Worm (Caenorhabditis elegans) whole organism, L4 larva: Measurements from ENCODE around the gene rha-1.

Experiments
- T20F7.1 ChIP-seq: fragments of 200-800 bp; sonication (Bioruptor generic); optimal IDR thresholded peaks from 2 replicates; lab custom pipeline; 2018; ENCODE audit warnings: mild to moderate bottlenecking, missing genetic modification characterization, missing compliant biosample characterization
- ceh-82 ChIP-seq: sonication (generic microtip); optimal IDR thresholded peaks from 2 replicates; lab custom pipeline; 2017; ENCODE audit warnings: missing biosample characterization, missing genetic modification characterization
- egl-27 ChIP-seq: sonication (generic microtip); optimal IDR thresholded peaks from 3 replicates; lab custom pipeline; 2017; ENCODE audit warnings: missing biosample characterization, missing genetic modification reagents, missing genetic modification characterization
- fos-1 ChIP-seq: fragments of 150-350 bp; optimal IDR thresholded peaks from 2 replicates; lab custom pipeline; 2014; ENCODE audit warnings: missing biosample characterization, missing genetic modification characterization
- nhr-28 ChIP-seq: fragments of 150-350 bp; optimal IDR thresholded peaks from 2 replicates; lab custom pipeline; 2014; ENCODE audit warnings: missing biosample characterization, missing genetic modification characterization
- skn-1 ChIP-seq: fragments of 150-350 bp; optimal IDR thresholded peaks from 2 replicates; lab custom pipeline; 2014; ENCODE audit warnings: missing biosample characterization, missing genetic modification characterization
- unc-39 ChIP-seq: sonication (generic microtip); optimal IDR thresholded peaks from 2 replicates; lab custom pipeline; 2017; ENCODE audit warnings: missing biosample characterization, missing genetic modification characterization
- zag-1 ChIP-seq: fragments of 150-350 bp; optimal IDR thresholded peaks from 2 replicates; lab custom pipeline; 2014; ENCODE audit warnings: missing biosample characterization, missing genetic modification characterization
- ztf-11 ChIP-seq: fragments of 150-350 bp; optimal IDR thresholded peaks from 2 replicates; lab custom pipeline; 2014; ENCODE audit warnings: missing biosample characterization, missing genetic modification characterization

ce11 chrII:8930763-8931162 lies 47.3 kb upstream of the rha-1 start, which contains the start of gene enol-1:
- TF ChIP-seq unc-39 (no peak), skn-1 (tag; lab: Kevin White, UChicago) (no peak), T20F7.1 (GFP tag; lab: Kevin White, UChicago) (no peak), nhr-28 (no peak), ztf-11 (tag; lab: Kevin White, UChicago) (no peak), egl-27 (tag; lab: Kevin White, UChicago) (no peak), zag-1 (tag; lab: Kevin White, UChicago) (no peak), ceh-82 (tag; lab: Kevin White, UChicago) (no peak), fos-1 (tag; lab: Kevin White, UChicago) (no peak)
